Worm (Caenorhabditis elegans) whole organism, L3 larva: ENCODE data around the gene cyp-14A1.

ENCODE experiments used
- R02D3.7 ChIP-seq: fragments of 150-350 bp; optimal IDR thresholded peaks from 2 replicates; lab custom pipeline; 2014; ENCODE audit warnings: missing biosample characterization, missing genetic modification characterization
- ZK546.5 ChIP-seq: sonication (generic microtip); optimal IDR thresholded peaks from 2 replicates; lab custom pipeline; 2017; ENCODE audit warnings: missing biosample characterization, missing genetic modification characterization
- aly-2 ChIP-seq: fragments of 150-350 bp; optimal IDR thresholded peaks from 2 replicates; lab custom pipeline; 2014; ENCODE audit warnings: missing biosample characterization, missing genetic modification characterization
- ama-1 ChIP-seq: fragments of 150-350 bp; optimal IDR thresholded peaks from 2 replicates; lab custom pipeline; 2018
- ceh-16 ChIP-seq: sonication (generic microtip); optimal IDR thresholded peaks from 2 replicates; lab custom pipeline; 2017; ENCODE audit warnings: missing biosample characterization, missing genetic modification characterization
- ceh-28 ChIP-seq: fragments of 150-350 bp; optimal IDR thresholded peaks from 2 replicates; lab custom pipeline; 2014; ENCODE audit warnings: missing biosample characterization, missing genetic modification reagents, missing genetic modification characterization
- ceh-9 ChIP-seq: sonication (generic microtip); optimal IDR thresholded peaks from 2 replicates; lab custom pipeline; 2018; ENCODE audit warnings: missing biosample characterization, missing genetic modification characterization
- daf-12 ChIP-seq: fragments of 150-350 bp; optimal IDR thresholded peaks from 2 replicates; lab custom pipeline; 2014; ENCODE audit warnings: missing biosample characterization, missing genetic modification reagents, missing genetic modification characterization
- egl-5 ChIP-seq: fragments of 150-350 bp; optimal IDR thresholded peaks from 2 replicates; lab custom pipeline; 2017; ENCODE audit warnings: missing biosample characterization, missing genetic modification reagents, missing genetic modification characterization, inconsistent platforms
- elt-2 ChIP-seq: sonication (generic microtip); optimal IDR thresholded peaks from 2 replicates; lab custom pipeline; 2016; ENCODE audit warnings: missing genetic modification reagents, mild to moderate bottlenecking, missing genetic modification characterization, missing compliant biosample characterization
- fkh-10 ChIP-seq: sonication (generic microtip); optimal IDR thresholded peaks from 2 replicates; lab custom pipeline; 2017; ENCODE audit warnings: missing biosample characterization, missing genetic modification reagents, missing genetic modification characterization
- fkh-2 ChIP-seq: fragments of 150-350 bp; optimal IDR thresholded peaks from 2 replicates; lab custom pipeline; 2014; ENCODE audit warnings: missing biosample characterization, missing genetic modification reagents, missing genetic modification characterization
- fos-1 ChIP-seq: fragments of 150-350 bp; optimal IDR thresholded peaks from 2 replicates; lab custom pipeline; 2014; ENCODE audit warnings: missing biosample characterization, missing genetic modification characterization
- lin-15B ChIP-seq: fragments of 150-350 bp; optimal IDR thresholded peaks from 2 replicates; lab custom pipeline; 2014; ENCODE audit warnings: missing biosample characterization, missing genetic modification characterization
- lsy-12 ChIP-seq: sonication (generic microtip); optimal IDR thresholded peaks from 2 replicates; lab custom pipeline; 2016; ENCODE audit warnings: mild to moderate bottlenecking, missing genetic modification characterization, missing compliant biosample characterization
- nfya-1 ChIP-seq: sonication (generic microtip); optimal IDR thresholded peaks from 2 replicates; lab custom pipeline; 2017; ENCODE audit warnings: missing genetic modification characterization, mild to moderate bottlenecking, missing compliant biosample characterization, antibody characterized with exemption, moderate library complexity; ENCODE audit not compliant: insufficient read depth
- nhr-11 ChIP-seq: fragments of 150-350 bp; optimal IDR thresholded peaks from 2 replicates; lab custom pipeline; 2014; ENCODE audit warnings: missing biosample characterization, missing genetic modification characterization
- nhr-23 ChIP-seq: fragments of 150-350 bp; optimal IDR thresholded peaks from 2 replicates; lab custom pipeline; 2014; ENCODE audit warnings: missing biosample characterization, missing genetic modification reagents, missing genetic modification characterization
- nhr-25 ChIP-seq: sonication (generic microtip); optimal IDR thresholded peaks from 2 replicates; lab custom pipeline; 2017; ENCODE audit warnings: missing biosample characterization, missing genetic modification characterization
- nhr-43 ChIP-seq: sonication (generic microtip); optimal IDR thresholded peaks from 2 replicates; lab custom pipeline; 2016; ENCODE audit warnings: mild to moderate bottlenecking, missing genetic modification characterization, missing compliant biosample characterization; ENCODE audit not compliant: poor library complexity, severe bottlenecking
- nhr-67 ChIP-seq: fragments of 150-350 bp; optimal IDR thresholded peaks from 2 replicates; lab custom pipeline; 2014; ENCODE audit warnings: missing biosample characterization, missing genetic modification characterization
- nhr-76 ChIP-seq: fragments of 150-350 bp; sonication (generic microtip); optimal IDR thresholded peaks from 5 replicates; lab custom pipeline; 2014; ENCODE audit warnings: missing biosample characterization, missing genetic modification characterization
- pha-4 ChIP-seq: fragments of 150-350 bp; optimal IDR thresholded peaks from 2 replicates; lab custom pipeline; 2014; ENCODE audit warnings: missing biosample characterization, missing genetic modification reagents, missing genetic modification characterization
- pqm-1 ChIP-seq: fragments of 150-350 bp; optimal IDR thresholded peaks from 2 replicates; lab custom pipeline; 2017; ENCODE audit warnings: missing biosample characterization, missing genetic modification characterization, inconsistent platforms
- sea-2 ChIP-seq: fragments of 150-350 bp; sonication (generic microtip); optimal IDR thresholded peaks from 4 replicates; lab custom pipeline; 2014; ENCODE audit warnings: missing biosample characterization, missing genetic modification reagents, missing genetic modification characterization
- snpc-4 ChIP-seq: fragments of 150-350 bp; optimal IDR thresholded peaks from 2 replicates; lab custom pipeline; 2014; ENCODE audit warnings: missing biosample characterization, missing genetic modification characterization
- unc-39 ChIP-seq: sonication (generic microtip); optimal IDR thresholded peaks from 4 replicates; lab custom pipeline; 2017; ENCODE audit warnings: missing biosample characterization, missing genetic modification characterization
- ztf-11 ChIP-seq: fragments of 150-350 bp; optimal IDR thresholded peaks from 2 replicates; lab custom pipeline; 2014; ENCODE audit warnings: missing biosample characterization, missing genetic modification characterization
- ztf-4 ChIP-seq: fragments of 150-350 bp; optimal IDR thresholded peaks from 2 replicates; lab custom pipeline; 2014; ENCODE audit warnings: missing biosample characterization, missing genetic modification characterization

Gene cyp-14A1

ce11 chrX:13217940-13218339 is 49.2 kb downstream of the cyp-14A1 start:
- TF ChIP-seq fkh-2 (tag; lab: Kevin White, UChicago), result no peak
- TF ChIP-seq fkh-10 (GFP tag; lab: Kevin White, UChicago), result no peak
- TF ChIP-seq unc-39 (tag; lab: Kevin White, UChicago), result no peak
- TF ChIP-seq nhr-23 (tag; lab: Kevin White, UChicago), result no peak
- TF ChIP-seq sea-2, result no peak
- no peak for TF ChIP-seq elt-2
- TF ChIP-seq lin-15B (tag; lab: Kevin White, UChicago), result no peak
- no peak for TF ChIP-seq nhr-67 (tag; lab: Kevin White, UChicago)
- no peak for TF ChIP-seq ZK546.5 (tag; lab: Kevin White, UChicago)
- TF ChIP-seq lsy-12 (tag; lab: Kevin White, UChicago), result no peak
- TF ChIP-seq ceh-9 (tag; lab: Kevin White, UChicago), result no peak
- no peak for TF ChIP-seq pha-4 (tag; lab: Kevin White, UChicago)
- no peak for TF ChIP-seq daf-12 (tag; lab: Kevin White, UChicago)
- TF ChIP-seq snpc-4 (tag; lab: Kevin White, UChicago), result no peak
- TF ChIP-seq egl-5 (tag; lab: Kevin White, UChicago), result no peak
- TF ChIP-seq nfya-1 (tag; lab: Kevin White, UChicago), result no peak
- no peak for TF ChIP-seq ztf-11 (tag; lab: Kevin White, UChicago)
- no peak for TF ChIP-seq fos-1
- TF ChIP-seq, all 47 proteins: peak for 0

ce11 chrX:13216802-13217201 is 50.4 kb downstream of the cyp-14A1 start, which contains the start of gene R12H7.4:
Gene R12H7.4 (plus strand): TSS chrX:13217102.
- no peak for TF ChIP-seq nhr-43 (tag; lab: Kevin White, UChicago)
- no peak for TF ChIP-seq ama-1 (lab: Kevin White, UChicago)
- TF ChIP-seq nhr-11 (tag; lab: Kevin White, UChicago), result no peak
- no peak for TF ChIP-seq sea-2
- no peak for TF ChIP-seq aly-2 (tag; lab: Kevin White, UChicago)
- TF ChIP-seq R02D3.7 (tag; lab: Kevin White, UChicago), result no peak
- no peak for TF ChIP-seq fos-1
- no peak for TF ChIP-seq nhr-67 (tag; lab: Kevin White, UChicago)
- TF ChIP-seq nhr-76 (tag; lab: Kevin White, UChicago), result no peak
- no peak for TF ChIP-seq egl-5 (tag; lab: Kevin White, UChicago)
- no peak for TF ChIP-seq nhr-23 (tag; lab: Kevin White, UChicago)
- no peak for TF ChIP-seq pqm-1
- no peak for TF ChIP-seq ztf-4
- TF ChIP-seq ztf-11 (tag; lab: Kevin White, UChicago), result no peak
- no peak for TF ChIP-seq ceh-16
- TF ChIP-seq unc-39 (tag; lab: Kevin White, UChicago), result no peak
- no peak for TF ChIP-seq ceh-28 (tag; lab: Kevin White, UChicago)
- no peak for TF ChIP-seq nhr-25 (tag; lab: Kevin White, UChicago)
